Worm (Caenorhabditis elegans) whole organism, young adult: Measurements from ENCODE around the gene nhr-192.

Experiments used
- B0035.1 ChIP-seq: sonication (generic microtip); optimal IDR thresholded peaks from 2 replicates; lab custom pipeline; 2016; ENCODE audit warnings: missing genetic modification characterization, mild to moderate bottlenecking, missing compliant biosample characterization, missing genotype, missing genetic modification reagents
- B0336.3 ChIP-seq: fragments of 200-800 bp; sonication (Bioruptor generic); IDR thresholded peaks from 2 replicates; pipeline ENCODE4 v1.3.6; 2022; ENCODE audit warnings: missing genetic modification characterization, missing compliant biosample characterization
- F33H1.4 ChIP-seq: fragments of 200-800 bp; sonication (Bioruptor generic); IDR thresholded peaks from 2 replicates; pipeline ENCODE4 v1.3.6; 2022; ENCODE audit warnings: missing genetic modification reagents, missing genetic modification characterization, missing compliant biosample characterization
- F57C9.4 ChIP-seq: sonication (generic microtip); optimal IDR thresholded peaks from 2 replicates; lab custom pipeline; 2017; ENCODE audit warnings: mild to moderate bottlenecking, missing genetic modification characterization, missing compliant biosample characterization
- Y56A3A.18 ChIP-seq: fragments of 200-800 bp; sonication (Bioruptor generic); IDR thresholded peaks from 2 replicates; pipeline ENCODE4 v1.3.6; 2022; ENCODE audit warnings: missing genetic modification reagents, missing genetic modification characterization, missing compliant biosample characterization
- Y79H2A.3 ChIP-seq: fragments of 200-800 bp; sonication (Bioruptor generic); conservative IDR thresholded peaks from 2 replicates; pipeline ENCODE4 v1.3.6; 2022; ENCODE audit warnings: missing genetic modification reagents, missing genetic modification characterization, missing compliant biosample characterization
- Y95B8A.8 ChIP-seq: fragments of 200-800 bp; sonication (Bioruptor generic); IDR thresholded peaks from 2 replicates; pipeline ENCODE4 v1.3.6; 2022; ENCODE audit warnings: missing genetic modification reagents, missing genetic modification characterization, missing compliant biosample characterization
- aptf-2 ChIP-seq: fragments of 200-800 bp; sonication (Bioruptor generic); conservative IDR thresholded peaks from 2 replicates; pipeline ENCODE4 v1.3.6; 2022; ENCODE audit warnings: missing genetic modification reagents, missing genetic modification characterization, missing compliant biosample characterization
- attf-3 ChIP-seq: fragments of 200-800 bp; sonication (Bioruptor generic); conservative IDR thresholded peaks from 2 replicates; pipeline ENCODE4 v1.3.6; 2022; ENCODE audit warnings: missing genetic modification reagents, missing genetic modification characterization, missing compliant biosample characterization
- ceh-100 ChIP-seq: fragments of 200-800 bp; sonication (Bioruptor generic); IDR thresholded peaks from 2 replicates; pipeline ENCODE4 v1.3.6; 2022; ENCODE audit warnings: missing genetic modification reagents, missing genetic modification characterization, missing compliant biosample characterization
- ceh-27 ChIP-seq: fragments of 200-800 bp; sonication (Bioruptor generic); optimal IDR thresholded peaks from 2 replicates; lab custom pipeline; 2018; ENCODE audit warnings: mild to moderate bottlenecking, missing genetic modification characterization, moderate library complexity, missing compliant biosample characterization
- efl-1 ChIP-seq: fragments of 150-350 bp; optimal IDR thresholded peaks from 2 replicates; lab custom pipeline; 2014; ENCODE audit warnings: missing biosample characterization, missing genetic modification reagents, missing genetic modification characterization
- egl-18 ChIP-seq: fragments of 200-800 bp; sonication (Bioruptor generic); IDR thresholded peaks from 2 replicates; pipeline ENCODE4 v1.3.6; 2022; ENCODE audit warnings: missing genetic modification reagents, missing genetic modification characterization, missing compliant biosample characterization
- egl-44 ChIP-seq: fragments of 200-800 bp; sonication (Bioruptor generic); IDR thresholded peaks from 2 replicates; pipeline ENCODE4 v1.3.6; 2022; ENCODE audit warnings: missing genetic modification reagents, missing genetic modification characterization, missing compliant biosample characterization
- ets-4 ChIP-seq: fragments of 200-800 bp; sonication (Bioruptor generic); optimal IDR thresholded peaks from 2 replicates; lab custom pipeline; 2018; ENCODE audit warnings: mild to moderate bottlenecking, missing genetic modification characterization, missing compliant biosample characterization
- gei-17 ChIP-seq: fragments of 200-800 bp; sonication (Bioruptor generic); optimal IDR thresholded peaks from 2 replicates; lab custom pipeline; 2018; ENCODE audit warnings: mild to moderate bottlenecking, missing genetic modification characterization, missing compliant biosample characterization
- him-1 ChIP-seq: sonication (generic microtip); optimal IDR thresholded peaks from 2 replicates; lab custom pipeline; 2016; ENCODE audit warnings: missing genotype, missing genetic modification reagents, missing genetic modification characterization, missing compliant biosample characterization
- hmg-1.2 ChIP-seq: fragments of 200-800 bp; sonication (Bioruptor generic); IDR thresholded peaks from 2 replicates; pipeline ENCODE4 v1.3.6; 2022; ENCODE audit warnings: missing genetic modification reagents, missing genetic modification characterization, missing compliant biosample characterization
- hmg-20 ChIP-seq: fragments of 200-800 bp; sonication (Bioruptor generic); IDR thresholded peaks from 2 replicates; pipeline ENCODE4 v1.3.6; 2022; ENCODE audit warnings: missing genetic modification reagents, missing genetic modification characterization, missing compliant biosample characterization
- hrde-1 ChIP-seq: sonication (generic microtip); optimal IDR thresholded peaks from 2 replicates; lab custom pipeline; 2016; ENCODE audit warnings: missing genetic modification characterization, mild to moderate bottlenecking, missing compliant biosample characterization, moderate library complexity, missing genotype, missing genetic modification reagents, borderline replicate concordance
- let-526 ChIP-seq: fragments of 200-800 bp; sonication (Bioruptor generic); IDR thresholded peaks from 2 replicates; pipeline ENCODE4 v1.3.6; 2022; ENCODE audit warnings: missing genetic modification reagents, missing genetic modification characterization, missing compliant biosample characterization
- lin-54 ChIP-seq: fragments of 200-800 bp; sonication (Bioruptor generic); optimal IDR thresholded peaks from 2 replicates; lab custom pipeline; 2018; ENCODE audit warnings: mild to moderate bottlenecking, missing genetic modification characterization, missing compliant biosample characterization
- lsl-1 ChIP-seq: fragments of 200-800 bp; sonication (Bioruptor generic); optimal IDR thresholded peaks from 2 replicates; lab custom pipeline; 2018; ENCODE audit warnings: mild to moderate bottlenecking, missing genetic modification characterization, moderate library complexity, missing compliant biosample characterization
- lsy-27 ChIP-seq: sonication (generic microtip); optimal IDR thresholded peaks from 2 replicates; lab custom pipeline; 2017; ENCODE audit warnings: missing genetic modification characterization, mild to moderate bottlenecking, missing compliant biosample characterization, antibody characterized with exemption, missing genotype, borderline replicate concordance; ENCODE audit not compliant: insufficient read depth
- madf-6 ChIP-seq: fragments of 200-800 bp; sonication (Bioruptor generic); IDR thresholded peaks from 2 replicates; pipeline ENCODE4 v1.3.6; 2022; ENCODE audit warnings: missing genetic modification reagents, missing genetic modification characterization, missing compliant biosample characterization
- madf-8 ChIP-seq: fragments of 200-800 bp; sonication (Bioruptor generic); conservative IDR thresholded peaks from 2 replicates; pipeline ENCODE4 v1.3.6; 2022; ENCODE audit warnings: missing genetic modification reagents, missing genetic modification characterization, missing compliant biosample characterization
- mel-28 ChIP-seq: sonication (generic microtip); optimal IDR thresholded peaks from 2 replicates; lab custom pipeline; 2016; ENCODE audit warnings: borderline replicate concordance, mild to moderate bottlenecking, missing genetic modification characterization, missing compliant biosample characterization
- nhr-179 ChIP-seq: sonication (generic microtip); optimal IDR thresholded peaks from 2 replicates; lab custom pipeline; 2016; ENCODE audit warnings: mild to moderate bottlenecking, missing genetic modification characterization, missing compliant biosample characterization
- nhr-80 ChIP-seq: sonication (generic microtip); optimal IDR thresholded peaks from 2 replicates; lab custom pipeline; 2016; ENCODE audit warnings: missing genetic modification characterization, missing compliant biosample characterization
- nhr-90 ChIP-seq: sonication (generic microtip); optimal IDR thresholded peaks from 2 replicates; lab custom pipeline; 2016; ENCODE audit warnings: missing genotype, mild to moderate bottlenecking, missing genetic modification characterization, missing compliant biosample characterization
- pha-4 ChIP-seq: fragments of 150-350 bp; sonication (generic microtip); optimal IDR thresholded peaks from 2 replicates; lab custom pipeline; 2014; ENCODE audit warnings: missing biosample characterization, missing genetic modification reagents, missing genetic modification characterization
- rcor-1 ChIP-seq: fragments of 200-800 bp; sonication (Bioruptor generic); IDR thresholded peaks from 2 replicates; pipeline ENCODE4 v1.3.6; 2022; ENCODE audit warnings: missing genetic modification reagents, missing genetic modification characterization, missing compliant biosample characterization
- rec-8 ChIP-seq, 2 experiments: sonication (generic microtip); optimal IDR thresholded peaks; 2 replicates each; lab custom pipeline; 2016; ENCODE audit warnings: mild to moderate bottlenecking in 2 of 2, missing genetic modification characterization in 2 of 2, missing genetic modification reagents in 2 of 2, missing genotype in 2 of 2, missing biosample characterization in 1 of 2, missing compliant biosample characterization in 1 of 2, moderate library complexity in 1 of 2
- repo-1 ChIP-seq: sonication (generic microtip); optimal IDR thresholded peaks from 2 replicates; lab custom pipeline; 2017; ENCODE audit warnings: mild to moderate bottlenecking, missing genetic modification characterization, missing compliant biosample characterization
- snpc-1.1 ChIP-seq: sonication (generic microtip); optimal IDR thresholded peaks from 2 replicates; lab custom pipeline; 2017; ENCODE audit warnings: missing genetic modification characterization, mild to moderate bottlenecking, missing compliant biosample characterization, antibody characterized with exemption, moderate library complexity, missing genotype, missing genetic modification reagents; ENCODE audit not compliant: insufficient read depth
- snpc-1.3 ChIP-seq: sonication (generic microtip); optimal IDR thresholded peaks from 2 replicates; lab custom pipeline; 2017; ENCODE audit warnings: missing genetic modification characterization, mild to moderate bottlenecking, missing compliant biosample characterization, antibody characterized with exemption, moderate library complexity, missing genotype, missing genetic modification reagents; ENCODE audit not compliant: insufficient read depth
- snpc-3.4 ChIP-seq: sonication (generic microtip); optimal IDR thresholded peaks from 2 replicates; lab custom pipeline; 2017; ENCODE audit warnings: missing genetic modification characterization, mild to moderate bottlenecking, missing compliant biosample characterization, antibody characterized with exemption, moderate library complexity, missing genotype, missing genetic modification reagents
- somi-1 ChIP-seq: fragments of 200-800 bp; sonication (Bioruptor generic); optimal IDR thresholded peaks from 2 replicates; lab custom pipeline; 2018; ENCODE audit warnings: mild to moderate bottlenecking, missing genetic modification characterization, missing compliant biosample characterization
- tlf-1 ChIP-seq: fragments of 200-800 bp; sonication (Bioruptor generic); optimal IDR thresholded peaks from 2 replicates; lab custom pipeline; 2018; ENCODE audit warnings: mild to moderate bottlenecking, missing genetic modification characterization, missing compliant biosample characterization
- xnd-1 ChIP-seq: sonication (generic microtip); optimal IDR thresholded peaks from 2 replicates; lab custom pipeline; 2016; ENCODE audit warnings: missing genotype, missing genetic modification reagents, missing genetic modification characterization, missing compliant biosample characterization
- ztf-22 ChIP-seq: fragments of 200-800 bp; sonication (Bioruptor generic); optimal IDR thresholded peaks from 2 replicates; lab custom pipeline; 2018; ENCODE audit warnings: mild to moderate bottlenecking, missing genetic modification characterization, moderate library complexity, missing compliant biosample characterization

Gene nhr-192

DNA sequence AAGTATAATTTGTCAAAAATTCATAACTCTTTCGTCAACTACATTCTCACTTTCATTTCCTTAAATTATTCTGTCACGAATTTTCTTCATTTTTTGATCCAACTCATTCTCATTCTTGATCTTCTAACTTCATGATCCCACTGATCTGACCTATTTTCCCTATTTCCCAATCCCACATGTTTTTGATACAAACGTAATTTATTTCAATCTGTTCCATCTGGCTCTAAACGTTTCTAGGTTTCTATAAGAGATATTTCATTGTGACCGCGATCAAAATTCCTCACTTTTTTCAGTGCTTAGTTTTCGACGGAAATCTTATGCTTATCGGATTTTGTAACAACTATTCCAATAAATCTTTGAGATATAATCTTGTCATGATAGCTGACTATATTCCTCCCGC, 4.8 kb downstream of the nhr-192 start:
- TF ChIP-seq nhr-179 (tag; lab: Kevin White, UChicago) (no peak), ets-4 (no peak), ceh-100 (GFP tag; lab: Robert Waterston, UW) (no peak), mel-28 (tag; lab: Kevin White, UChicago) (no peak), hrde-1 (tag; lab: Kevin White, UChicago) (no peak), him-1 (no peak), Y56A3A.18 (no peak), aptf-2 (GFP tag; lab: Robert Waterston, UW) (no peak), hmg-20 (GFP tag; lab: Robert Waterston, UW) (no peak), F57C9.4 (tag; lab: Kevin White, UChicago) (no peak), somi-1 (GFP tag; lab: Kevin White, UChicago) (no peak), Y79H2A.3 (GFP tag; lab: Robert Waterston, UW) (no peak), Y95B8A.8 (no peak)

DNA sequence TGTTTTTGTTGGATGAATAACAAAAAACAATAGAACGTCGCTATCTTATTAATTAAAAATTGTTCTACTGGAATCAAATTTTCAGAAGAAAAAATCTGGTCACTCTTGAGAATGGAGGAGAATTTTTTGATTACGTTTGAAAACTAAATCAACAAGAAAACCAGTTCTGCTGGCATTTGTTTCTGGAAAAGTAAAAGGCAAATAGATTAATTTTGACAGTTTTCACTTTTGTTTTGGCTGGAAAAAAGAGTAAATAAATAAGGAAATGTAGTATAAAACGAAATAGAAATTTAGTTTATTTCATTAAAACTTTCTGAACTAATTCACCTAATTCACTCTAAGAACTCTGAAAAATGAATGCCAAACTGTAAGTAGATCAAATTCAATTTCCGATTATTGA, 6.2 kb downstream of the nhr-192 start, which contains the start of gene fipr-13:
TSS of gene fipr-13 (plus strand) at position 301 of the 400 bp plus-strand sequence.
- TF ChIP-seq repo-1 (tag; lab: Kevin White, UChicago) (no peak), pha-4 (no peak), attf-3 (GFP tag; lab: Robert Waterston, UW) (no peak), xnd-1 (tag; lab: Kevin White, UChicago) (no peak), aptf-2 (GFP tag; lab: Robert Waterston, UW) (no peak), Y56A3A.18 (no peak)

DNA sequence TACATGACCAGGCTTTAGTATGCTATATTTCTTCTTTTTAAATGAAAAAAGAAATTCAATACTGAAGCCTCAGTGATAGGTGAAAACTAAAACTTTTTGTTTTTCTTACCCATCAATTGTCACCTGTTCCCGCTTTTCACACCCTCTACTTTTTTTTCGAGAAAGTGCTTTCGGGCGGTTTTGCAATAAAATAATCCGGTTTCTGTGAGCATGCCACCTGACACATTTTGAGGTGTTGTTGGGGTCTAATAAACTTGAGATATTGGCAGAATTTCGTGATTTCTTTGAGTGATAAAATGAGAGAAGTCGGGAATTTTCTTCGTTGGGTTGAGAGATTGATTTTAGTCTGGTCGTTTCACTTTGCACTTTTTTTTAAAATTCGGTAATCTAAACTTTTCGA, 10.4 kb downstream of the nhr-192 start:
- TF ChIP-seq ztf-22 (GFP tag; lab: Kevin White, UChicago) (no peak), F33H1.4 (GFP tag; lab: Robert Waterston, UW) (no peak), egl-18 (GFP tag; lab: Robert Waterston, UW) (no peak), hmg-20 (GFP tag; lab: Robert Waterston, UW) (no peak), F57C9.4 (tag; lab: Kevin White, UChicago) (no peak), nhr-80 (tag; lab: Kevin White, UChicago) (no peak), lsy-27 (no peak)
- TF ChIP-seq, all 124 proteins: peak for 0

DNA sequence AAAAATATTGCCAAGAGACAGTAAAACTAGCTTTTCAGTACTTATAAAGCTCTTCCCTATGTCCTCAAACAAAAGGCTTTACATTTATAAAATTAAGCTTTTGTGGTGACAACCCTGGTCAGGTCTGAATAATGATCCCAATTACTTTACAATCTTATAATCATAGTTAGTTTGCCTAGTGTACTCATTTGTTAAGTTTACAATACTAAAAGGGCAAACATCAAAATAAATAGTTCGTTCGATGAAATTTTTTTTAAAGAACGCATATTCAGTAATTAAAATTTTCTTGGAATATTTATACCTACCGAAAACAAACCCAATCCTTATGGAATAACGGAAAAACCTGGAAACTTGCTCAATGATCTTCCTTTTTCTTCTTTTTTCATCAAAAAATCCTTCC, 11.7 kb downstream of the nhr-192 start:
- TF ChIP-seq snpc-1.1 = no peak

DNA sequence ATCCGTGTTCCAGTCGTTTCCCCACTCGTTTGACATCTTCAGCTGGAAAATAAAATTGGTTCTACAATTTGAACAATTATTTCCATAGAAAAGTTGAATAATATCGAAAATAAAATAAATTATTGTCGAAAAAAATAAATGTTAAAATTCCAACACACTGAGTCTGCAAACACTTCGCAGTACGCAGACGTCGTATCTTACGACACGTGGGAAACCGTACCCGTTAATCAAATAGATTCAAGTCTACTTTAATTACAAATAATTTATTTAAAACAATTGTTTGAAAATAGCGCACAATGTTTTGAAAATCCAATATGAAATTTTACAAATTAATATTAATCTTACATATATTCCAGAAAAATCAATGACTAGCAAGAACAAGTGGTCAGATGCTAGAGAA, 15.6 kb downstream of the nhr-192 start, which contains the start of gene yif-1:
TSS of gene yif-1 (minus strand) at position 42 of the 400 bp plus-strand sequence.
- TF ChIP-seq B0035.1 (tag; lab: Kevin White, UChicago) = no peak
- TF ChIP-seq hmg-1.2 (GFP tag; lab: Robert Waterston, UW) = no peak
- TF ChIP-seq lsl-1 (GFP tag; lab: Kevin White, UChicago) = peak; percentile 72
- TF ChIP-seq xnd-1 (tag; lab: Kevin White, UChicago) = peak; percentile 48
- no peak for TF ChIP-seq ceh-27
- TF ChIP-seq egl-44 = no peak
- no peak for TF ChIP-seq lin-54
- TF ChIP-seq efl-1 = peak; percentile 36
- no peak for TF ChIP-seq egl-18 (GFP tag; lab: Robert Waterston, UW)
- no peak for TF ChIP-seq ztf-22 (GFP tag; lab: Kevin White, UChicago)
- no peak for TF ChIP-seq snpc-3.4
- TF ChIP-seq madf-8 (GFP tag; lab: Robert Waterston, UW) = peak; percentile 85
- no peak for TF ChIP-seq B0336.3
- no peak for TF ChIP-seq gei-17
- no peak for TF ChIP-seq nhr-90 (tag; lab: Kevin White, UChicago)
- no peak for TF ChIP-seq let-526 (GFP tag; lab: Robert Waterston, UW)
- TF ChIP-seq rec-8 (tag; optimal IDR thresholded peaks at IDR 0.05; lab: Kevin White, UChicago) = no peak
- TF ChIP-seq snpc-1.3 (tag; lab: Kevin White, UChicago) = no peak
- no peak; the same call in none of the 2 replicates for TF ChIP-seq madf-6 (GFP tag; lab: Robert Waterston, UW)
- no peak for TF ChIP-seq rcor-1 (GFP tag; lab: Robert Waterston, UW)
- TF ChIP-seq tlf-1 (GFP tag; lab: Kevin White, UChicago) = no peak
